Worm (Caenorhabditis elegans): Measurements from ENCODE around the gene F07G11.4.

Gene F07G11.4

ce11 chrV:7269399-7269798 lies 25.8 kb downstream of the F07G11.4 start, which contains the start of gene C13A2.6:
C13A2.6 (plus strand) TSS chrV:7269699.
- TF ChIP-seq Y53G8AR.9 (GFP tag; conservative IDR thresholded peaks at IDR 0.05) (no peak), lir-1 (GFP tag; conservative IDR thresholded peaks at IDR 0.05) (no peak), egl-18 (GFP tag; IDR thresholded peaks at IDR 0.05) (no peak)

DNA sequence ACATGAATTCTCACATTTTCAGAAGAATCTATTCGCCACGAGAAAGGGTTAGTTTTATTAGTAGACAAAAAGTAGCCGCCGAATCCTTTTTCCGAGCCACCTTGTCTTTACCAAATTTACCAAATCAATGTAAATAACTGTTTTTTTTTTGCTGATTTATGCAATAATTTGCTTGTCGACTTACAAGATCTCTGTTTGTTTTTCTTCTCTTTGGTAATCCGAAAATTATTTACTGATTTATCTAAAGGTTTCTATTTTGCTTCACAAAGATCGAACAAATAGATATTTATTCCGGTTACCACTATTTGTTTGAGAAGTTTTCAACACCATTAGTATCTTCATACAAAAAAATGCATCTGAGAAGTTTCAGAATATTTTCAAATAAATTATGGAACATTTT lies 29.1 kb downstream of the F07G11.4 start, which contains the start of gene C13A2.7:
Gene C13A2.7, plus strand, starts transcription at position 301 of the 400 bp plus-strand sequence.
- TF ChIP-seq unc-62 (GFP tag; optimal IDR thresholded peaks at IDR 0.05), result no peak
- no peak for TF ChIP-seq pbrm-1 (GFP tag; IDR thresholded peaks at IDR 0.05)
- no peak for TF ChIP-seq hsf-1 (GFP tag; IDR thresholded peaks at IDR 0.05)
- TF ChIP-seq snpc-3.4 (tag; optimal IDR thresholded peaks at IDR 0.05), result no peak
- no peak for TF ChIP-seq hrde-1 (tag; optimal IDR thresholded peaks at IDR 0.05; ENCODE audit: borderline replicate concordance)
- no peak for TF ChIP-seq hmg-1.2 (GFP tag; IDR thresholded peaks at IDR 0.05)
- TF ChIP-seq sea-2 (GFP tag; IDR thresholded peaks at IDR 0.05), result no peak
- no peak for TF ChIP-seq hlh-26 (GFP tag; conservative IDR thresholded peaks at IDR 0.05)
- no peak for TF ChIP-seq dox-1 (GFP tag; IDR thresholded peaks at IDR 0.05)
- TF ChIP-seq Y53G8AR.9 (GFP tag; conservative IDR thresholded peaks at IDR 0.05), result no peak
- TF ChIP-seq ztf-22 (GFP tag; optimal IDR thresholded peaks at IDR 0.05), result no peak
- no peak for TF ChIP-seq nfya-1 (tag; optimal IDR thresholded peaks at IDR 0.05; ENCODE audit: borderline replicate concordance, insufficient read depth)

- TF ChIP-seq ZK185.1 (tag; optimal IDR thresholded peaks at IDR 0.05; ENCODE audit: poor library complexity, severe bottlenecking) (no peak), lag-1 (GFP tag; IDR thresholded peaks at IDR 0.05) (no peak), attf-5 (GFP tag; optimal IDR thresholded peaks at IDR 0.05) (no peak), nfya-1 (tag; optimal IDR thresholded peaks at IDR 0.05; ENCODE audit: borderline replicate concordance, insufficient read depth) (no peak), ceh-100 (GFP tag; IDR thresholded peaks at IDR 0.05) (no peak), egl-18 (GFP tag; IDR thresholded peaks at IDR 0.05) (no peak), athp-1 (tag; optimal IDR thresholded peaks at IDR 0.05) (no peak), snpc-4 (GFP tag; optimal IDR thresholded peaks at IDR 0.05) (no peak), snpc-4 (tag; optimal IDR thresholded peaks at IDR 0.05) (no peak)
Observed at ce11 chrV:7264042-7264441, 31.1 kb downstream of the F07G11.4 start, which contains the start of gene C13A2.9. C13A2.9 (minus strand) TSS chrV:7264142.

- TF ChIP-seq ztf-26 (tag; optimal IDR thresholded peaks at IDR 0.05) (no peak), nhr-179 (tag; optimal IDR thresholded peaks at IDR 0.05) (no peak), rec-8 (tag; optimal IDR thresholded peaks at IDR 0.05) (no peak), Y53F4B.3 (GFP tag; IDR thresholded peaks at IDR 0.05) (no peak), B0019.2 (GFP tag; conservative IDR thresholded peaks at IDR 0.05) (no peak)
Observed at ce11 chrV:7258965-7259364, 36.2 kb downstream of the F07G11.4 start, which contains the start of gene C13A2.12. C13A2.12 (plus strand) TSS chrV:7259265.

- TF ChIP-seq F23B12.7 (tag; optimal IDR thresholded peaks at IDR 0.05; ENCODE audit: insufficient read depth) (no peak), ztf-22 (GFP tag; optimal IDR thresholded peaks at IDR 0.05) (no peak), hlh-12 (tag; optimal IDR thresholded peaks at IDR 0.05) (no peak), rec-8 (tag; optimal IDR thresholded peaks at IDR 0.05) (no peak)
Observed at ce11 chrV:7255095-7255494, 40.1 kb downstream of the F07G11.4 start, which contains the start of gene C05C8.8. C05C8.8 (minus strand) TSS chrV:7255195.
